Worm (Caenorhabditis elegans) whole organism, L1 larva: ENCODE data around the gene H42K12.3.

ENCODE experiments used
- C04F5.9 ChIP-seq: sonication (generic microtip); optimal IDR thresholded peaks from 2 replicates; lab custom pipeline; 2016; ENCODE audit warnings: missing genetic modification characterization, missing compliant biosample characterization
- C34B4.2 ChIP-seq: sonication (generic microtip); optimal IDR thresholded peaks from 2 replicates; lab custom pipeline; 2017; ENCODE audit warnings: mild to moderate bottlenecking, missing genetic modification characterization, missing compliant biosample characterization
- F16B12.6 ChIP-seq: fragments of 150-350 bp; optimal IDR thresholded peaks from 2 replicates; lab custom pipeline; 2014; ENCODE audit warnings: missing biosample characterization, missing genetic modification characterization
- Y116A8C.19 ChIP-seq: sonication (generic microtip); optimal IDR thresholded peaks from 2 replicates; lab custom pipeline; 2016; ENCODE audit warnings: missing compliant biosample characterization, missing genetic modification characterization, borderline replicate concordance
- aha-1 ChIP-seq: fragments of 150-350 bp; optimal IDR thresholded peaks from 2 replicates; lab custom pipeline; 2014; ENCODE audit warnings: missing biosample characterization, missing genetic modification characterization
- ama-1 ChIP-seq: fragments of 150-350 bp; optimal IDR thresholded peaks from 2 replicates; lab custom pipeline; 2014
- ceh-63 ChIP-seq: fragments of 200-800 bp; sonication (Bioruptor generic); optimal IDR thresholded peaks from 2 replicates; lab custom pipeline; 2018; ENCODE audit warnings: mild to moderate bottlenecking, missing genetic modification characterization, missing compliant biosample characterization
- ceh-8 ChIP-seq: fragments of 200-800 bp; sonication (Bioruptor generic); optimal IDR thresholded peaks from 2 replicates; lab custom pipeline; 2018; ENCODE audit warnings: mild to moderate bottlenecking, missing genetic modification characterization, moderate library complexity, missing compliant biosample characterization
- ceh-88 ChIP-seq: fragments of 200-800 bp; sonication (Bioruptor generic); IDR thresholded peaks from 2 replicates; pipeline ENCODE4 v1.3.6; 2022; ENCODE audit warnings: missing genetic modification characterization, missing compliant biosample characterization
- ceh-90 ChIP-seq: sonication (generic microtip); optimal IDR thresholded peaks from 2 replicates; lab custom pipeline; 2016; ENCODE audit warnings: missing genetic modification characterization, missing compliant biosample characterization
- ces-1 ChIP-seq: fragments of 150-350 bp; optimal IDR thresholded peaks from 2 replicates; lab custom pipeline; 2014; ENCODE audit warnings: missing biosample characterization, missing genetic modification reagents, missing genetic modification characterization
- dsc-1 ChIP-seq: sonication (generic microtip); optimal IDR thresholded peaks from 2 replicates; lab custom pipeline; 2016; ENCODE audit warnings: mild to moderate bottlenecking, missing genetic modification characterization, missing compliant biosample characterization
- egl-13 ChIP-seq: sonication (generic microtip); optimal IDR thresholded peaks from 2 replicates; lab custom pipeline; 2016; ENCODE audit warnings: missing genotype, missing genetic modification reagents, missing genetic modification characterization, missing compliant biosample characterization
- elt-2 ChIP-seq: sonication (generic microtip); optimal IDR thresholded peaks from 2 replicates; lab custom pipeline; 2016; ENCODE audit warnings: missing genetic modification characterization, mild to moderate bottlenecking, inconsistent platforms, missing compliant biosample characterization, missing genetic modification reagents
- elt-3 ChIP-seq, 6 experiments: fragments of 150-350 bp in 1 of 6; sonication (generic microtip); optimal IDR thresholded peaks; 2 replicates each; lab custom pipeline; 2017 to 2018; ENCODE audit warnings: missing biosample characterization in 6 of 6, missing genetic modification characterization in 6 of 6, inconsistent platforms in 1 of 6
- grh-1 ChIP-seq: fragments of 200-800 bp; sonication (Bioruptor generic); IDR thresholded peaks from 2 replicates; pipeline ENCODE4 v1.3.6; 2022; ENCODE audit warnings: missing genetic modification reagents, missing genetic modification characterization, missing compliant biosample characterization
- hpl-2 ChIP-seq: fragments of 150-350 bp; optimal IDR thresholded peaks from 2 replicates; lab custom pipeline; 2014; ENCODE audit warnings: missing biosample characterization, missing genetic modification reagents, missing genetic modification characterization
- jun-1 ChIP-seq: fragments of 150-350 bp; optimal IDR thresholded peaks from 2 replicates; lab custom pipeline; 2014; ENCODE audit warnings: missing biosample characterization, missing genetic modification reagents, missing genetic modification characterization
- lin-13 ChIP-seq: fragments of 150-350 bp; optimal IDR thresholded peaks from 2 replicates; lab custom pipeline; 2014; ENCODE audit warnings: missing biosample characterization, missing genetic modification reagents, missing genetic modification characterization
- lin-15B ChIP-seq: fragments of 150-350 bp; sonication (generic microtip); optimal IDR thresholded peaks from 3 replicates; lab custom pipeline; 2014; ENCODE audit warnings: missing biosample characterization, missing genetic modification characterization
- lin-35 ChIP-seq, 2 experiments: fragments of 150-350 bp; optimal IDR thresholded peaks; 2 replicates each; lab custom pipeline; 2014; ENCODE audit warnings: missing biosample characterization in 2 of 2, missing genetic modification characterization in 2 of 2, missing genetic modification reagents in 2 of 2
- lir-3 ChIP-seq: sonication (generic microtip); optimal IDR thresholded peaks from 2 replicates; lab custom pipeline; 2016; ENCODE audit warnings: mild to moderate bottlenecking, missing genetic modification characterization, moderate library complexity, missing compliant biosample characterization; ENCODE audit not compliant: poor library complexity
- nhr-11 ChIP-seq: fragments of 150-350 bp; optimal IDR thresholded peaks from 2 replicates; lab custom pipeline; 2014; ENCODE audit warnings: missing biosample characterization, missing genetic modification characterization
- nhr-12 ChIP-seq: sonication (generic microtip); optimal IDR thresholded peaks from 2 replicates; lab custom pipeline; 2017; ENCODE audit warnings: missing biosample characterization, missing genetic modification characterization
- nhr-20 ChIP-seq: sonication (generic microtip); optimal IDR thresholded peaks from 2 replicates; lab custom pipeline; 2016; ENCODE audit warnings: mild to moderate bottlenecking, missing genetic modification characterization, missing compliant biosample characterization
- nhr-237 ChIP-seq: fragments of 150-350 bp; optimal IDR thresholded peaks from 2 replicates; lab custom pipeline; 2014; ENCODE audit warnings: missing biosample characterization, missing genetic modification characterization
- nhr-47 ChIP-seq: sonication (generic microtip); optimal IDR thresholded peaks from 2 replicates; lab custom pipeline; 2016; ENCODE audit warnings: mild to moderate bottlenecking, missing genetic modification characterization, moderate library complexity, missing compliant biosample characterization
- nhr-71 ChIP-seq: sonication (generic microtip); optimal IDR thresholded peaks from 2 replicates; lab custom pipeline; 2016; ENCODE audit warnings: mild to moderate bottlenecking, missing genetic modification characterization, moderate library complexity, missing compliant biosample characterization
- nhr-77 ChIP-seq: fragments of 150-350 bp; optimal IDR thresholded peaks from 2 replicates; lab custom pipeline; 2014; ENCODE audit warnings: missing biosample characterization, missing genetic modification characterization
- nhr-84 ChIP-seq: sonication (generic microtip); optimal IDR thresholded peaks from 2 replicates; lab custom pipeline; 2017; ENCODE audit warnings: missing biosample characterization, missing genetic modification characterization
- nhr-90 ChIP-seq: sonication (generic microtip); optimal IDR thresholded peaks from 2 replicates; lab custom pipeline; 2016; ENCODE audit warnings: mild to moderate bottlenecking, missing genetic modification characterization, missing compliant biosample characterization; ENCODE audit not compliant: poor library complexity
- pqm-1 ChIP-seq: sonication (generic microtip); optimal IDR thresholded peaks from 3 replicates; lab custom pipeline; 2017; ENCODE audit warnings: missing biosample characterization, missing genetic modification characterization
- rnt-1 ChIP-seq: sonication (generic microtip); optimal IDR thresholded peaks from 2 replicates; lab custom pipeline; 2016; ENCODE audit warnings: mild to moderate bottlenecking, missing genetic modification characterization, moderate library complexity, missing compliant biosample characterization
- skn-1 ChIP-seq: fragments of 150-350 bp; optimal IDR thresholded peaks from 2 replicates; lab custom pipeline; 2014; ENCODE audit warnings: missing biosample characterization, missing genetic modification characterization
- snpc-4 ChIP-seq: fragments of 150-350 bp; optimal IDR thresholded peaks from 2 replicates; lab custom pipeline; 2014; ENCODE audit warnings: missing biosample characterization, missing genetic modification characterization
- snu-23 ChIP-seq: sonication (generic microtip); optimal IDR thresholded peaks from 2 replicates; lab custom pipeline; 2016; ENCODE audit warnings: missing genetic modification characterization, missing compliant biosample characterization
- swsn-7 ChIP-seq: sonication (generic microtip); optimal IDR thresholded peaks from 2 replicates; lab custom pipeline; 2016; ENCODE audit warnings: missing genetic modification characterization, missing compliant biosample characterization
- tbx-2 ChIP-seq: sonication (generic microtip); optimal IDR thresholded peaks from 2 replicates; lab custom pipeline; 2016; ENCODE audit warnings: missing genetic modification characterization, missing compliant biosample characterization
- tlp-1 ChIP-seq: fragments of 150-350 bp; optimal IDR thresholded peaks from 2 replicates; lab custom pipeline; 2014; ENCODE audit warnings: missing biosample characterization, missing genetic modification characterization
- unc-130 ChIP-seq: fragments of 150-350 bp; optimal IDR thresholded peaks from 2 replicates; lab custom pipeline; 2017; ENCODE audit warnings: missing biosample characterization, missing genetic modification characterization, inconsistent platforms
- unc-62 ChIP-seq: fragments of 150-350 bp; optimal IDR thresholded peaks from 2 replicates; lab custom pipeline; 2014; ENCODE audit warnings: missing biosample characterization, missing genetic modification reagents, missing genetic modification characterization
- vab-15 ChIP-seq: sonication (generic microtip); optimal IDR thresholded peaks from 2 replicates; lab custom pipeline; 2017; ENCODE audit warnings: missing genotype, mild to moderate bottlenecking, missing genetic modification characterization, missing compliant biosample characterization
- ztf-11 ChIP-seq, 2 experiments: sonication (generic microtip); optimal IDR thresholded peaks; 2 replicates each; lab custom pipeline; 2016 to 2017; ENCODE audit warnings: missing genetic modification characterization in 2 of 2, missing biosample characterization in 1 of 2, missing compliant biosample characterization in 1 of 2

The H42K12.3 gene

DNA sequence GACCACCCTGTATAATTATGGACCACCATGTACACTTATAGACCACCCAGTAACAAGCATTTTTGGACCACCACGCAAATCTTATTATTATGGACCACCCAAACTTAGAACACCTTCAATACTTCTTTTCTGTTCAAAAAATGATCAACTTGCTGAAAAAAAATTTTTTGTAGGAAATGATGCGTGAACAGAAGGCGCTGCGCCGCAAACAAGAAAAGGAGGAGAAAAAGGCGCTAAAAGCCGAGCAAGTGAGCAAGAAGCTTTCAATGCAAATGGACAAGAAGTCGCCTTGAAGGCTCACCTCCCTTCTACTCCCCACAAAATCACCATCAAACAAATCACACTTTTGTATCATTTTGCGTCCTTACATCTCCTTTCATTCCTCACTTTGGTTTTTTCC lies 16.0 kb downstream of the H42K12.3 start:
- no peak for TF ChIP-seq unc-130 (tag; lab: Kevin White, UChicago)
- no peak for TF ChIP-seq nhr-90 (tag; lab: Kevin White, UChicago)
- TF ChIP-seq lin-13 (GFP tag; lab: Kevin White, UChicago), result no peak
- no peak for TF ChIP-seq vab-15 (tag; lab: Kevin White, UChicago)

DNA sequence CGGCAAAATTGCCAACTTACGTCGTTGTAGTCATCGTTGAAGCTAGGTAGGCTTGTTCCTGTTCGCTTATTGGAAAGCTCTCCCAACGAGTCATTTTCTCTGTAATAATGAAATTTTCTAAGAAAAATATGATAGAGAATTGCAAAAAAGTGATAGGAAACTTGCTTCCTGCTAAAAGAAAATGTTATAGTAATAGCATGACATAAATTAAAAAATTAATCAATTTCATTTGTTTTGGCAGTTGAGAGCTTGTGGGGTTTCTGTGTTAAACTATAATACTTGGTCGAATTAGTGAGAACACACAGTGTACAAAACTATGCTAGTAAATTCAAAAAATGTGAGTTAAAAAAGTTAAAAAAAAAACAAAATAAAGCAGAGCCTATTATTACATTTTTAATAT lies 18.7 kb downstream of the H42K12.3 start, which contains the start of gene F21E9.2:
TSS of gene F21E9.2 (minus strand) at position 101 of the 400 bp plus-strand sequence.
- TF ChIP-seq tlp-1 (tag; lab: Kevin White, UChicago) (no peak), elt-3 (tag; optimal IDR thresholded peaks at IDR 0.05; lab: Kevin White, UChicago) (no peak), dsc-1 (no peak), lir-3 (tag; lab: Kevin White, UChicago) (no peak), pqm-1 (tag; lab: Kevin White, UChicago) (no peak), Y116A8C.19 (tag; lab: Kevin White, UChicago) (no peak), C34B4.2 (no peak), F16B12.6 (tag; lab: Kevin White, UChicago) (no peak), lin-15B (no peak), nhr-47 (tag; lab: Kevin White, UChicago) (no peak), ceh-88 (GFP tag; lab: Robert Waterston, UW) (no peak), nhr-77 (no peak), nhr-90 (tag; lab: Kevin White, UChicago) (no peak), unc-62 (GFP tag; lab: Kevin White, UChicago) (no peak)

ce11 chrX:1337009-1337408 lies 25.8 kb downstream of the H42K12.3 start, which contains the start of gene ttr-37:
Gene ttr-37, minus strand, starts transcription at chrX:1337175.
- TF ChIP-seq snpc-4 (tag; lab: Kevin White, UChicago) (no peak), F16B12.6 (tag; lab: Kevin White, UChicago) (no peak), ceh-63 (GFP tag; lab: Kevin White, UChicago) (no peak), egl-13 (no peak), grh-1 (GFP tag; lab: Robert Waterston, UW) (no peak), nhr-90 (tag; lab: Kevin White, UChicago) (peak; percentile 19), ceh-88 (GFP tag; lab: Robert Waterston, UW) (no peak), ces-1 (no peak), skn-1 (tag; lab: Kevin White, UChicago) (no peak), snu-23 (GFP tag; lab: Kevin White, UChicago) (no peak), C04F5.9 (no peak), jun-1 (no peak), nhr-84 (tag; lab: Kevin White, UChicago) (no peak), aha-1 (tag; lab: Kevin White, UChicago) (no peak), rnt-1 (tag; lab: Kevin White, UChicago) (no peak), lin-35 (GFP tag; optimal IDR thresholded peaks at IDR 0.05; lab: Kevin White, UChicago) (peak in 1 of 2 experiments; percentile 56), nhr-12 (tag; lab: Kevin White, UChicago) (no peak), ceh-90 (tag; lab: Kevin White, UChicago) (no peak), ztf-11 (tag; optimal IDR thresholded peaks at IDR 0.05; lab: Kevin White, UChicago) (no peak), hpl-2 (GFP tag; lab: Kevin White, UChicago) (no peak), elt-2 (peak; percentile 87), nhr-237 (tag; lab: Kevin White, UChicago) (no peak), nhr-11 (tag; lab: Kevin White, UChicago) (no peak), dsc-1 (no peak), tbx-2 (tag; lab: Kevin White, UChicago) (no peak), nhr-71 (tag; lab: Kevin White, UChicago) (peak; percentile 31), ama-1 (lab: Kevin White, UChicago) (no peak), C34B4.2 (no peak), nhr-20 (tag; lab: Kevin White, UChicago) (peak; percentile 25), ceh-8 (GFP tag; lab: Kevin White, UChicago) (no peak), lin-13 (GFP tag; lab: Kevin White, UChicago) (no peak), swsn-7 (no peak)
